Fruit fly (Drosophila melanogaster): ENCODE data around the gene Polr3D.
A peak's percentile ranks its signal among the peaks of the same experiment; 100 is the strongest.

Polr3D gene

dm6 chr3L:18106021-18106944, 3.1 kb downstream of the Polr3D start, which contains the start of the genes CG13698 and mRpS26 (continued):
- peak; percentile 82 for TF ChIP-seq nmo (GFP tag; optimal IDR thresholded peaks at IDR 0.05)
- peak; percentile 72 for TF ChIP-seq Sox100B (GFP tag; optimal IDR thresholded peaks at IDR 0.05)
- TF ChIP-seq ato (GFP tag; IDR thresholded peaks at IDR 0.05; ENCODE audit: partially characterized antibody): 0 out of 2 replicates have a peak, but pooled peaks have one; percentile 29

dm6 chr3L:18105343-18106020, 3.9 kb downstream of the Polr3D start:
- no peak for TF ChIP-seq lola (GFP tag; optimal IDR thresholded peaks at IDR 0.05)
- TF ChIP-seq rib (GFP tag; IDR thresholded peaks at IDR 0.05): 0 out of 2 replicates have a peak, but pooled peaks have one; percentile 35
- TF ChIP-seq HLH54F (GFP tag; optimal IDR thresholded peaks at IDR 0.05): no peak
- TF ChIP-seq Stat92E (GFP tag; optimal IDR thresholded peaks at IDR 0.05): no peak
- TF ChIP-seq CG11695 (GFP tag; IDR thresholded peaks at IDR 0.05): 0 out of 3 replicates have a peak, but pooled peaks have one; percentile 6
- TF ChIP-seq mld (GFP tag; IDR thresholded peaks at IDR 0.05; ENCODE audit: partially characterized antibody): no peak
- TF ChIP-seq Elba2 (GFP tag; optimal IDR thresholded peaks at IDR 0.05): peak; percentile 18
- peak; percentile 91; the same call in 2 of the 4 replicates for TF ChIP-seq chinmo (GFP tag; IDR thresholded peaks at IDR 0.05; ENCODE audit: partially characterized antibody)
- TF ChIP-seq cg (GFP tag; optimal IDR thresholded peaks at IDR 0.05): peak; percentile 65
- TF ChIP-seq Fer2 (tag; optimal IDR thresholded peaks at IDR 0.05): no peak
- TF ChIP-seq insv (GFP tag; optimal IDR thresholded peaks at IDR 0.05): peak in 1 of 2 experiments; percentile 86
- TF ChIP-seq gt (GFP tag; IDR thresholded peaks at IDR 0.05): no peak
- TF ChIP-seq CG17385 (GFP tag; optimal IDR thresholded peaks at IDR 0.05): peak; percentile 50
- TF ChIP-seq CG6765 (GFP tag; optimal IDR thresholded peaks at IDR 0.05): no peak
- TF ChIP-seq sd (tag; optimal IDR thresholded peaks at IDR 0.05): peak; percentile 8
- TF ChIP-seq Adf1 (GFP tag; IDR thresholded peaks at IDR 0.05): peak; percentile 91
- TF ChIP-seq Doc3 (GFP tag; IDR thresholded peaks at IDR 0.05; ENCODE audit: partially characterized antibody): 0 out of 3 replicates have a peak, but pooled peaks have one; percentile 35
- TF ChIP-seq Trl (optimal IDR thresholded peaks at IDR 0.05): peak in 1 of 2 experiments; percentile 73
- TF ChIP-seq Trl (GFP tag; optimal IDR thresholded peaks at IDR 0.05): no peak
- TF ChIP-seq Myb (GFP tag; optimal IDR thresholded peaks at IDR 0.05): no peak
- TF ChIP-seq tna (GFP tag; IDR thresholded peaks at IDR 0.05; ENCODE audit: partially characterized antibody): 0 out of 2 replicates have a peak, but pooled peaks have one; percentile 40
- TF ChIP-seq CG13287 (GFP tag; IDR thresholded peaks at IDR 0.05; ENCODE audit: partially characterized antibody): 0 out of 2 replicates have a peak, but pooled peaks have one; percentile 32

dm6 chr3L:18102161-18102565, 7.2 kb downstream of the Polr3D start:
- TF ChIP-seq CG14710 (tag; optimal IDR thresholded peaks at IDR 0.05) (peak; percentile 79), CG10267 (tag; optimal IDR thresholded peaks at IDR 0.05) (peak; percentile 49), Rfx (GFP tag; IDR thresholded peaks at IDR 0.05) (no peak), Hsf (GFP tag; optimal IDR thresholded peaks at IDR 0.05) (no peak), her (GFP tag; optimal IDR thresholded peaks at IDR 0.05) (no peak), CkIIα-i1 (GFP tag; IDR thresholded peaks at IDR 0.05) (no peak), CG9797 (GFP tag; optimal IDR thresholded peaks at IDR 0.05) (no peak), D19B (GFP tag; optimal IDR thresholded peaks at IDR 0.05) (no peak), klu (GFP tag; IDR thresholded peaks at IDR 0.05) (no peak), CG10366 (GFP tag; IDR thresholded peaks at IDR 0.05) (no peak), CG17829 (tag; optimal IDR thresholded peaks at IDR 0.05) (peak; percentile 73), Ada2b (GFP tag; IDR thresholded peaks at IDR 0.05) (no peak), trh (GFP tag; optimal IDR thresholded peaks at IDR 0.05) (no peak), CG3065 (GFP tag; optimal IDR thresholded peaks at IDR 0.05) (no peak), sens (GFP tag) (peak; percentile 69), CG14860 (GFP tag; IDR thresholded peaks at IDR 0.05; ENCODE audit: partially characterized antibody) (no peak), CG15696 (tag; optimal IDR thresholded peaks at IDR 0.05) (no peak), Ptx1 (GFP tag; IDR thresholded peaks at IDR 0.05) (no peak), pfk (GFP tag; optimal IDR thresholded peaks at IDR 0.05) (no peak), CG3726 (GFP tag; IDR thresholded peaks at IDR 0.05) (no peak)
